Worm (Caenorhabditis elegans) whole organism, midembryonic: ENCODE measurements around the gene C18D11.10.

Source experiments
- T22C8.4 ChIP-seq: fragments of 200-800 bp; sonication (Bioruptor generic); IDR thresholded peaks from 2 replicates; pipeline ENCODE4 v1.3.6; 2022; ENCODE audit warnings: missing genetic modification characterization, missing compliant biosample characterization
- cog-1 ChIP-seq: sonication (generic microtip); optimal IDR thresholded peaks from 2 replicates; lab custom pipeline; 2016; ENCODE audit warnings: missing genetic modification characterization, missing compliant biosample characterization
- flt-1 ChIP-seq: fragments of 200-800 bp; sonication (Bioruptor generic); IDR thresholded peaks from 2 replicates; pipeline ENCODE4 v1.3.6; 2022; ENCODE audit warnings: missing genetic modification characterization, missing compliant biosample characterization
- klf-2 ChIP-seq: fragments of 200-800 bp; sonication (Bioruptor generic); conservative IDR thresholded peaks from 2 replicates; pipeline ENCODE4 v1.3.6; 2022; ENCODE audit warnings: missing genetic modification reagents, missing genetic modification characterization, missing compliant biosample characterization
- med-1 ChIP-seq: sonication (generic microtip); optimal IDR thresholded peaks from 2 replicates; lab custom pipeline; 2017; ENCODE audit warnings: missing genetic modification characterization, mild to moderate bottlenecking, missing compliant biosample characterization, antibody characterized with exemption, missing genetic modification reagents; ENCODE audit not compliant: insufficient read depth
- ref-1 ChIP-seq: fragments of 200-800 bp; sonication (Bioruptor generic); conservative IDR thresholded peaks from 2 replicates; pipeline ENCODE4 v1.3.6; 2022; ENCODE audit warnings: missing genetic modification reagents, missing genetic modification characterization, missing compliant biosample characterization
- tab-1 ChIP-seq: fragments of 200-800 bp; sonication (Bioruptor generic); IDR thresholded peaks from 2 replicates; pipeline ENCODE4 v1.3.6; 2022; ENCODE audit warnings: missing genetic modification characterization, missing compliant biosample characterization
- ztf-23 ChIP-seq: fragments of 200-800 bp; sonication (Bioruptor generic); IDR thresholded peaks from 2 replicates; pipeline ENCODE4 v1.3.6; 2022; ENCODE audit warnings: missing genetic modification reagents, missing genetic modification characterization, missing compliant biosample characterization
- ztf-29 ChIP-seq: fragments of 200-800 bp; sonication (Bioruptor generic); IDR thresholded peaks from 2 replicates; pipeline ENCODE4 v1.3.6; 2022; ENCODE audit warnings: missing genetic modification reagents, missing genetic modification characterization, missing compliant biosample characterization

- TF ChIP-seq tab-1 (GFP tag; lab: Robert Waterston, UW) (no peak), flt-1 (GFP tag; lab: Robert Waterston, UW) (no peak), med-1 (GFP tag; lab: Kevin White, UChicago) (no peak), ref-1 (GFP tag; lab: Robert Waterston, UW) (no peak), cog-1 (tag; lab: Kevin White, UChicago) (no peak), ztf-23 (GFP tag; lab: Robert Waterston, UW) (no peak), T22C8.4 (0 out of 2 replicates have a peak, but pooled peaks have one; percentile 9), ztf-29 (GFP tag; lab: Robert Waterston, UW) (no peak), klf-2 (no peak)
Observed at ce11 chrIII:11830522-11831489, 23.3 kb downstream of the C18D11.10 start.
